Fruit fly (Drosophila melanogaster) whole organism, pupa: Measurements from ENCODE around the gene PIP82.

Experiments
- CG10348 ChIP-seq: fragments of 200-800 bp; sonication (Bioruptor generic); IDR thresholded peaks from 2 replicates; pipeline ENCODE4 v1.3.6; 2022; ENCODE audit warnings: missing biosample characterization, missing genetic modification characterization
- CG12605 ChIP-seq: fragments of 200-800 bp; sonication (Bioruptor generic); IDR thresholded peaks from 2 replicates; pipeline ENCODE4 v1.3.6; 2022; ENCODE audit warnings: missing biosample characterization, missing genetic modification characterization
- CG14655 ChIP-seq: fragments of 200-800 bp; sonication (Bioruptor generic); optimal IDR thresholded peaks from 3 replicates; lab custom pipeline; 2017; ENCODE audit warnings: mild to moderate bottlenecking, missing biosample characterization, missing genetic modification reagents, missing genetic modification characterization
- CG32121 ChIP-seq: fragments of 200-800 bp; sonication (Bioruptor generic); IDR thresholded peaks from 2 replicates; pipeline ENCODE4 v1.3.6; 2022; ENCODE audit warnings: missing biosample characterization, missing genetic modification characterization
- D1 ChIP-seq: fragments of 200-800 bp; sonication (Bioruptor generic); optimal IDR thresholded peaks from 2 replicates; lab custom pipeline; 2018; ENCODE audit warnings: missing biosample characterization, mild to moderate bottlenecking, missing genetic modification characterization, moderate library complexity
- EcR ChIP-seq: fragments of 200-800 bp; sonication (Bioruptor generic); optimal IDR thresholded peaks from 3 replicates; lab custom pipeline; 2019; ENCODE audit warnings: missing biosample characterization, missing genetic modification characterization, mild to moderate bottlenecking, moderate library complexity, missing genetic modification reagents
- Pif1A ChIP-seq: fragments of 200-800 bp; sonication (Bioruptor generic); optimal IDR thresholded peaks from 3 replicates; lab custom pipeline; 2016; ENCODE audit warnings: missing biosample characterization, missing genetic modification characterization
- Snoo ChIP-seq: fragments of 200-800 bp; sonication (Bioruptor generic); optimal IDR thresholded peaks from 3 replicates; lab custom pipeline; 2017; ENCODE audit warnings: missing biosample characterization, mild to moderate bottlenecking, missing genetic modification characterization, inconsistent platforms

dm6 chrX:8517121-8518024, 12.1 kb downstream of the PIP82 start, which contains the start of gene Nrg:
- TF ChIP-seq Snoo (tag; lab: Kevin White, UChicago) = no peak
- peak; percentile 47 for TF ChIP-seq Pif1A
- TF ChIP-seq D1 (tag; lab: Kevin White, UChicago) = peak; percentile 26
- no peak for TF ChIP-seq CG14655 (GFP tag; lab: Kevin White, UChicago)
- no peak for TF ChIP-seq CG10348 (GFP tag; lab: Robert Waterston, UW)
- no peak for TF ChIP-seq CG12605 (GFP tag; lab: Robert Waterston, UW)
- no peak for TF ChIP-seq EcR
- TF ChIP-seq CG32121 (GFP tag; lab: Robert Waterston, UW) = peak; percentile 50
